Worm (Caenorhabditis elegans): ENCODE data around the gene srd-9.

The srd-9 gene

DNA sequence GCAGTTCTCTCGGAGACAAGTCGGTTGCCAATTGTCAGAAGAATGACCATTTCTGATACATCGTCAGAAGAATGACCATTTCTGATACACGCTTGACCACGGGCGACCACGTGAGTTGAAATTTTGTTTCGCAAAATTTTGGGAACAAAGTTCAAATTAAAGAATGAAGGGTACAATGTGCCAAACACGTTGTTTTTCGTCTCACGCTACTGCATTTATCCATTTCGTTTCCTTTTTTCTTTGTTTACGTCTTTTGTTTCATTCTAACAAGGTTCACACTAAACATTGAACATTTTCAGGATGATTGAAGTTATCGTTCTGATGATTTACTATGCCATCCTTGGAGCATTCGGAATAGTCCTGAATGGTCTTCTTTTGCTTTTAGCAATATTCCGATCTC lies at the start of gene srd-9:
srd-9 (plus strand) TSS at position 301 of the 400 bp plus-strand sequence.
- TF ChIP-seq ceh-13 (GFP tag; optimal IDR thresholded peaks at IDR 0.05) (no peak), B0310.2 (tag; optimal IDR thresholded peaks at IDR 0.05) (no peak), hmg-4 (GFP tag; optimal IDR thresholded peaks at IDR 0.05) (no peak), hnd-1 (tag; optimal IDR thresholded peaks at IDR 0.05) (no peak), tbx-37 (GFP tag; conservative IDR thresholded peaks at IDR 0.05) (no peak), tbx-11 (GFP tag; IDR thresholded peaks at IDR 0.05) (no peak), ceh-36 (tag; optimal IDR thresholded peaks at IDR 0.05) (no peak)

DNA sequence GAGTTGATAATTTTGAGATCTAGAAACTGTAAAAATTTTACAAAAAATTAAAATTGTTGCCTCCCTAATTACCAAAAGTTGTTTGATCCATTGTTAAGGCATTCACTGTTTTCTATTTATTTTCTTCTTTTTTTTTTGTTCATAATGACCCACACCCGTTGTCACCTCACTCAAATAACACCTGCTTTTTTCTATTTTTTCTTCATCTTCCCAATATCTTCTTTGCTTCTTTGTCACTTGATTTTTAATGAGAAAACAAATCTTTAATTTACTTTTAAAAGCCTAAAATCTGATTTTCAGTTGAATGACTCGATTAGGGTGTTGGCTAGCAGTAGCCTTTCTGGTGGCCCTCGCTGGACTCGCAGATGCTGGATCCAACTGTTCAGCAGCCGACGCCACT lies 48.2 kb upstream of the srd-9 start, which contains the start of gene ncx-2:
ncx-2 (plus strand) TSS at position 301 of the 400 bp plus-strand sequence.
- TF ChIP-seq tra-4 (tag; optimal IDR thresholded peaks at IDR 0.05) (no peak), F13C5.2 (tag; optimal IDR thresholded peaks at IDR 0.05) (no peak), hmg-4 (GFP tag; optimal IDR thresholded peaks at IDR 0.05) (no peak), hmbx-1 (tag; optimal IDR thresholded peaks at IDR 0.05) (no peak), flt-1 (GFP tag; IDR thresholded peaks at IDR 0.05) (no peak), aly-1 (tag; optimal IDR thresholded peaks at IDR 0.05) (no peak), ceh-36 (tag; optimal IDR thresholded peaks at IDR 0.05) (no peak), sea-1 (GFP tag; conservative IDR thresholded peaks at IDR 0.05) (no peak), tbx-37 (GFP tag; conservative IDR thresholded peaks at IDR 0.05) (no peak), B0310.2 (tag; optimal IDR thresholded peaks at IDR 0.05) (no peak), ets-7 (tag; optimal IDR thresholded peaks at IDR 0.05) (no peak)

- no peak for TF ChIP-seq B0310.2 (tag; optimal IDR thresholded peaks at IDR 0.05)
- TF ChIP-seq aly-1 (tag; optimal IDR thresholded peaks at IDR 0.05): no peak
- no peak for TF ChIP-seq tbx-37 (GFP tag; conservative IDR thresholded peaks at IDR 0.05)
Measured at ce11 chrV:5304366-5304765, 47.2 kb upstream of the srd-9 start.

DNA sequence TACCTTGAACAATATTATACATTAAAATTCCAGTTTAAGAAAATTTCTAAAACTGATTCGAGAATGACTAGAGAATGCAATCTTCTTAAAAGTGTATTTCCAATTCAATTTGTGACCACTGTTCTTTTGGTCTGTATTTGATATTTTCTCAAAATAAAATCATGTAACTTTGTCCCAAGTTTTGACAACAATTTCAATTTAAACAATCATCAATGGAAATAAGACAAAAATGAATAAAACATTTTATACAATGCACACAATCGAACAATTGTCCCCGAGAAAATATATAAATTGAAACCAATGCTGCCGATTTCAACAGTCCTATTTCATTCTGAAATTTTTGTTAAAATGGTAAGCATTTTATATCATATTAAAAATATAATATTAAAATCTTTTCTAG lies 39.9 kb upstream of the srd-9 start, which contains the start of gene C10G8.4:
C10G8.4 (plus strand) TSS at position 301 of the 400 bp plus-strand sequence.
- no peak for TF ChIP-seq hnd-1 (tag; optimal IDR thresholded peaks at IDR 0.05)
- TF ChIP-seq flt-1 (GFP tag; IDR thresholded peaks at IDR 0.05): no peak
- TF ChIP-seq tbx-11 (GFP tag; IDR thresholded peaks at IDR 0.05): no peak
- TF ChIP-seq pes-1 (GFP tag; IDR thresholded peaks at IDR 0.05): no peak
- no peak for TF ChIP-seq aly-1 (tag; optimal IDR thresholded peaks at IDR 0.05)
- no peak for TF ChIP-seq tbx-37 (GFP tag; conservative IDR thresholded peaks at IDR 0.05)

ce11 chrV:5312453-5312852 lies 39.1 kb upstream of the srd-9 start, which contains the start of gene C10G8.3:
Gene C10G8.3 (plus strand): TSS chrV:5312753.
- TF ChIP-seq hmg-4 (GFP tag; optimal IDR thresholded peaks at IDR 0.05) (no peak), tra-4 (tag; optimal IDR thresholded peaks at IDR 0.05) (no peak), ets-7 (tag; optimal IDR thresholded peaks at IDR 0.05) (no peak), sea-1 (GFP tag; conservative IDR thresholded peaks at IDR 0.05) (no peak), hnd-1 (tag; optimal IDR thresholded peaks at IDR 0.05) (no peak), tbx-37 (GFP tag; conservative IDR thresholded peaks at IDR 0.05) (no peak), ceh-13 (GFP tag; optimal IDR thresholded peaks at IDR 0.05) (no peak)

ce11 chrV:5314104-5314503 lies 37.5 kb upstream of the srd-9 start, which contains the start of gene C10G8.2:
Gene C10G8.2 (plus strand): TSS chrV:5314404.
- TF ChIP-seq ets-7 (tag; optimal IDR thresholded peaks at IDR 0.05) (no peak), tra-4 (tag; optimal IDR thresholded peaks at IDR 0.05) (no peak), ama-1 (optimal IDR thresholded peaks at IDR 0.05) (no peak), sea-1 (GFP tag; conservative IDR thresholded peaks at IDR 0.05) (no peak), ceh-13 (GFP tag; optimal IDR thresholded peaks at IDR 0.05) (no peak), scrt-1 (GFP tag; IDR thresholded peaks at IDR 0.05) (no peak)

ce11 chrV:5318349-5318748 lies 33.2 kb upstream of the srd-9 start:
- no peak for TF ChIP-seq sea-1 (GFP tag; conservative IDR thresholded peaks at IDR 0.05)
- no peak for TF ChIP-seq hnd-1 (tag; optimal IDR thresholded peaks at IDR 0.05)
- no peak for TF ChIP-seq tbx-11 (GFP tag; IDR thresholded peaks at IDR 0.05)
- TF ChIP-seq ceh-13 (GFP tag; optimal IDR thresholded peaks at IDR 0.05): no peak
- TF ChIP-seq scrt-1 (GFP tag; IDR thresholded peaks at IDR 0.05): no peak
- TF ChIP-seq ceh-36 (tag; optimal IDR thresholded peaks at IDR 0.05): no peak
- no peak for TF ChIP-seq ets-7 (tag; optimal IDR thresholded peaks at IDR 0.05)
- TF ChIP-seq B0310.2 (tag; optimal IDR thresholded peaks at IDR 0.05): no peak
- TF ChIP-seq tra-4 (tag; optimal IDR thresholded peaks at IDR 0.05): no peak
- TF ChIP-seq pes-1 (GFP tag; IDR thresholded peaks at IDR 0.05): no peak
- TF ChIP-seq hmg-4 (GFP tag; optimal IDR thresholded peaks at IDR 0.05): no peak
- no peak for TF ChIP-seq F13C5.2 (tag; optimal IDR thresholded peaks at IDR 0.05)
- TF ChIP-seq ama-1 (optimal IDR thresholded peaks at IDR 0.05): no peak
- TF ChIP-seq tbx-37 (GFP tag; conservative IDR thresholded peaks at IDR 0.05): no peak
- TF ChIP-seq flt-1 (GFP tag; IDR thresholded peaks at IDR 0.05): no peak
- TF ChIP-seq hmbx-1 (tag; optimal IDR thresholded peaks at IDR 0.05): no peak
- no peak for TF ChIP-seq aly-1 (tag; optimal IDR thresholded peaks at IDR 0.05)

DNA sequence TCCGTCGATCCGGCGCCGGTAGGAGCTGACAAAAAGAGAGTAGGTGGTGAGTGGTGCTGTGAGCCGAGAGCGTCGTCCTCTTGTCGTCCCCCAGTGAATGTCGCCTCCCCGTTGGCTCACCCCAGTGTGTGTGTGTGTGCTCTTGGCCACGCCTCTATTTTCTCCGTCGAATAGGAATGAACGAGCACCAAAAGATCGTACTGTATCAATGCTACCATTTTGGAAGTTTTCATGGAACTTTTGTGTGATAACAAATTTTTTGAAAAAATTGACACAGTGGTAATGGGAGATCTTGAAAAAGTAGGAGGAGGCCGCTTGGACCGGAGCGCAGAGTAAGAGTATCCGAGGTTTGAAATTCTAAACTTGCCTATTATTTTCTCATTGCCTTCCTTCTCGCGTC lies 32.1 kb upstream of the srd-9 start, which contains the start of gene ceh-34:
ceh-34 (minus strand) TSS at position 101 of the 400 bp plus-strand sequence.
- TF ChIP-seq hmg-4 (GFP tag; optimal IDR thresholded peaks at IDR 0.05) (no peak), scrt-1 (GFP tag; IDR thresholded peaks at IDR 0.05) (0 out of 2 replicates have a peak, but pooled peaks have one; percentile 45)

- TF ChIP-seq scrt-1 (GFP tag; IDR thresholded peaks at IDR 0.05) (no peak), ceh-13 (GFP tag; optimal IDR thresholded peaks at IDR 0.05) (no peak)
Measured at ce11 chrV:5322815-5323214, 28.8 kb upstream of the srd-9 start.
